Worm (Caenorhabditis elegans) whole organism, L4/young adult: ENCODE data around the gene Y43F8B.10.

Experiments used
- W03F9.2 ChIP-seq: fragments of 150-350 bp; optimal IDR thresholded peaks from 2 replicates; lab custom pipeline; 2014; ENCODE audit warnings: missing biosample characterization, missing genetic modification characterization
- dao-5 ChIP-seq: sonication (generic microtip); optimal IDR thresholded peaks from 2 replicates; lab custom pipeline; 2016; ENCODE audit warnings: missing genotype, missing genetic modification characterization, moderate library complexity, missing compliant biosample characterization
- him-1 ChIP-seq: sonication (generic microtip); optimal IDR thresholded peaks from 2 replicates; lab custom pipeline; 2016; ENCODE audit warnings: missing genotype, missing genetic modification reagents, missing genetic modification characterization, missing compliant biosample characterization

The Y43F8B.10 gene

ce11 chrV:19473842-19474514 is at the start of gene Y43F8B.10:
TSS of gene Y43F8B.10 (plus strand) at chrV:19474464.
- TF ChIP-seq him-1 (tag; lab: Kevin White, UChicago) (no peak), W03F9.2 (tag; lab: Kevin White, UChicago) (no peak), dao-5 (tag; lab: Kevin White, UChicago) (no peak)

ce11 chrV:19428097-19428496 is 46.2 kb upstream of the Y43F8B.10 start:
- TF ChIP-seq W03F9.2 (tag; lab: Kevin White, UChicago) (no peak), him-1 (tag; lab: Kevin White, UChicago) (no peak), dao-5 (tag; lab: Kevin White, UChicago) (no peak)

- TF ChIP-seq dao-5 (tag; lab: Kevin White, UChicago) = no peak
- no peak for TF ChIP-seq W03F9.2 (tag; lab: Kevin White, UChicago)
- TF ChIP-seq him-1 (tag; lab: Kevin White, UChicago) = no peak
Observed at ce11 chrV:19428936-19429335, 45.3 kb upstream of the Y43F8B.10 start.

ce11 chrV:19429605-19430004 is 44.7 kb upstream of the Y43F8B.10 start:
- TF ChIP-seq W03F9.2 (tag; lab: Kevin White, UChicago) = no peak
- TF ChIP-seq dao-5 (tag; lab: Kevin White, UChicago) = no peak
- no peak for TF ChIP-seq him-1 (tag; lab: Kevin White, UChicago)

ce11 chrV:19430351-19430913 is 43.8 kb upstream of the Y43F8B.10 start:
- TF ChIP-seq dao-5 (tag; lab: Kevin White, UChicago) (no peak), him-1 (tag; lab: Kevin White, UChicago) (no peak), W03F9.2 (tag; lab: Kevin White, UChicago) (no peak)

ce11 chrV:19431036-19431435 is 43.2 kb upstream of the Y43F8B.10 start, which contains the start of gene srw-85:
TSS of gene srw-85 (minus strand) at chrV:19431136.
- no peak for TF ChIP-seq him-1 (tag; lab: Kevin White, UChicago)
- no peak for TF ChIP-seq W03F9.2 (tag; lab: Kevin White, UChicago)
- no peak for TF ChIP-seq dao-5 (tag; lab: Kevin White, UChicago)

ce11 chrV:19432030-19432429 is 42.2 kb upstream of the Y43F8B.10 start:
- TF ChIP-seq W03F9.2 (tag; lab: Kevin White, UChicago) (no peak), dao-5 (tag; lab: Kevin White, UChicago) (no peak)

- TF ChIP-seq him-1 (tag; lab: Kevin White, UChicago) (no peak), dao-5 (tag; lab: Kevin White, UChicago) (no peak), W03F9.2 (tag; lab: Kevin White, UChicago) (no peak)
Observed at ce11 chrV:19432972-19433371, 41.3 kb upstream of the Y43F8B.10 start, which contains the start of gene C25F9.11. TSS of gene C25F9.11 (minus strand) at chrV:19433072.

ce11 chrV:19433806-19434437 is 40.3 kb upstream of the Y43F8B.10 start, which contains the start of gene C25F9.16:
TSS of gene C25F9.16 (plus strand) at chrV:19434387.
- no peak for TF ChIP-seq him-1 (tag; lab: Kevin White, UChicago)

- TF ChIP-seq him-1 (tag; lab: Kevin White, UChicago) (no peak), W03F9.2 (tag; lab: Kevin White, UChicago) (no peak), dao-5 (tag; lab: Kevin White, UChicago) (no peak)
Observed at ce11 chrV:19436307-19436706, 38.0 kb upstream of the Y43F8B.10 start, which contains the start of gene C25F9.14. TSS of gene C25F9.14 (plus strand) at chrV:19436484.

- no peak for TF ChIP-seq him-1 (tag; lab: Kevin White, UChicago)
- TF ChIP-seq dao-5 (tag; lab: Kevin White, UChicago) = no peak
- TF ChIP-seq W03F9.2 (tag; lab: Kevin White, UChicago) = no peak
Observed at ce11 chrV:19443599-19443998, 30.7 kb upstream of the Y43F8B.10 start.

- TF ChIP-seq dao-5 (tag; lab: Kevin White, UChicago) (no peak), W03F9.2 (tag; lab: Kevin White, UChicago) (no peak), him-1 (tag; lab: Kevin White, UChicago) (no peak)
Observed at ce11 chrV:19445442-19445841, 28.8 kb upstream of the Y43F8B.10 start, which contains the start of gene M04C3.1. TSS of gene M04C3.1 (minus strand) at chrV:19445605.

- TF ChIP-seq him-1 (tag; lab: Kevin White, UChicago) (no peak), dao-5 (tag; lab: Kevin White, UChicago) (no peak), W03F9.2 (tag; lab: Kevin White, UChicago) (no peak)
Observed at ce11 chrV:19448805-19449204, 25.5 kb upstream of the Y43F8B.10 start, which contains the start of gene M04C3.2. TSS of gene M04C3.2 (minus strand) at chrV:19448905.
